Worm (Caenorhabditis elegans) whole organism, L4 larva: ENCODE data around the gene cest-25.
A peak's percentile ranks its signal among the peaks of the same experiment; 100 is the strongest.
"Not testable (repeated sequence)": the region's sequence is repeated elsewhere in the genome, so short reads cannot be mapped to it uniquely, and the experiment has no call there.

Experiments
- D1046.2 ChIP-seq: fragments of 200-800 bp; sonication (Bioruptor generic); IDR thresholded peaks from 2 replicates; pipeline ENCODE4 v1.3.6; 2022; ENCODE audit warnings: missing genetic modification characterization, missing compliant biosample characterization
- F10B5.3 ChIP-seq: sonication (generic microtip); optimal IDR thresholded peaks from 2 replicates; lab custom pipeline; 2016; ENCODE audit warnings: mild to moderate bottlenecking, missing genetic modification characterization, missing compliant biosample characterization
- Y48G9A.11 ChIP-seq: fragments of 200-800 bp; sonication (Bioruptor generic); IDR thresholded peaks from 2 replicates; pipeline ENCODE4 v1.3.6; 2022; ENCODE audit warnings: missing genetic modification reagents, missing genetic modification characterization, missing compliant biosample characterization
- Y5F2A.4 ChIP-seq: fragments of 200-800 bp; sonication (Bioruptor generic); optimal IDR thresholded peaks from 2 replicates; lab custom pipeline; 2018; ENCODE audit warnings: mild to moderate bottlenecking, missing genetic modification characterization, missing compliant biosample characterization
- aha-1 ChIP-seq: fragments of 150-350 bp; peaks from one replicate; lab custom pipeline; 2014; ENCODE audit warnings: missing biosample characterization, missing genetic modification characterization
- ceh-20 ChIP-seq: fragments of 200-800 bp; sonication (Bioruptor generic); IDR thresholded peaks from 2 replicates; pipeline ENCODE4 v1.3.6; 2022; ENCODE audit warnings: missing genetic modification reagents, missing genetic modification characterization, missing compliant biosample characterization
- ceh-28 ChIP-seq: fragments of 150-350 bp; optimal IDR thresholded peaks from 2 replicates; lab custom pipeline; 2014; ENCODE audit warnings: missing biosample characterization, missing genetic modification reagents, missing genetic modification characterization
- ces-1 ChIP-seq: fragments of 150-350 bp; sonication (generic microtip); optimal IDR thresholded peaks from 4 replicates; lab custom pipeline; 2014; ENCODE audit warnings: missing biosample characterization, missing genetic modification reagents, missing genetic modification characterization
- cey-2 ChIP-seq: sonication (generic microtip); optimal IDR thresholded peaks from 3 replicates; lab custom pipeline; 2017; ENCODE audit warnings: missing genetic modification characterization, mild to moderate bottlenecking, missing compliant biosample characterization, antibody characterized with exemption, borderline replicate concordance; ENCODE audit not compliant: insufficient read depth
- daf-12 ChIP-seq: fragments of 150-350 bp; optimal IDR thresholded peaks from 2 replicates; lab custom pipeline; 2014; ENCODE audit warnings: missing biosample characterization, missing genetic modification reagents, missing genetic modification characterization
- daf-16 ChIP-seq, 3 experiments: sonication (generic microtip); optimal IDR thresholded peaks; 2 replicates each; lab custom pipeline; 2016 to 2017; ENCODE audit warnings: missing genetic modification characterization in 3 of 3, missing genetic modification reagents in 3 of 3, mild to moderate bottlenecking in 2 of 3, missing compliant biosample characterization in 2 of 3, missing biosample characterization in 1 of 3, moderate library complexity in 1 of 3
- daf-8 ChIP-seq: fragments of 200-800 bp; sonication (Bioruptor generic); IDR thresholded peaks from 2 replicates; pipeline ENCODE4 v1.3.6; 2022; ENCODE audit warnings: missing genetic modification characterization, missing compliant biosample characterization
- dmd-6 ChIP-seq: fragments of 200-800 bp; sonication (Bioruptor generic); IDR thresholded peaks from 2 replicates; pipeline ENCODE4 v1.3.6; 2022; ENCODE audit warnings: missing genetic modification reagents, missing genetic modification characterization, missing compliant biosample characterization
- dpl-1 ChIP-seq: fragments of 150-350 bp; optimal IDR thresholded peaks from 2 replicates; lab custom pipeline; 2014; ENCODE audit warnings: missing biosample characterization, missing genetic modification reagents, missing genetic modification characterization
- duxl-1 ChIP-seq: sonication (generic microtip); optimal IDR thresholded peaks from 2 replicates; lab custom pipeline; 2016; ENCODE audit warnings: mild to moderate bottlenecking, missing genetic modification characterization, moderate library complexity, missing compliant biosample characterization; ENCODE audit not compliant: poor library complexity
- dve-1 ChIP-seq: sonication (generic microtip); optimal IDR thresholded peaks from 2 replicates; lab custom pipeline; 2017; ENCODE audit warnings: antibody characterized with exemption, mild to moderate bottlenecking, missing genetic modification characterization, missing compliant biosample characterization; ENCODE audit not compliant: insufficient read depth
- egl-27 ChIP-seq: sonication (generic microtip); optimal IDR thresholded peaks from 3 replicates; lab custom pipeline; 2017; ENCODE audit warnings: missing biosample characterization, missing genetic modification reagents, missing genetic modification characterization
- hlh-30 ChIP-seq: sonication (generic microtip); optimal IDR thresholded peaks from 2 replicates; lab custom pipeline; 2017; ENCODE audit warnings: antibody characterized with exemption, mild to moderate bottlenecking, missing genetic modification characterization, missing compliant biosample characterization; ENCODE audit not compliant: insufficient read depth
- lin-13 ChIP-seq: fragments of 150-350 bp; optimal IDR thresholded peaks from 2 replicates; lab custom pipeline; 2014; ENCODE audit warnings: missing biosample characterization, missing genetic modification reagents, missing genetic modification characterization
- lin-38 ChIP-seq: fragments of 200-800 bp; sonication (Bioruptor generic); IDR thresholded peaks from 2 replicates; pipeline ENCODE4 v1.3.6; 2022; ENCODE audit warnings: missing genetic modification reagents, missing genetic modification characterization, missing compliant biosample characterization
- lin-39 ChIP-seq: fragments of 150-350 bp; optimal IDR thresholded peaks from 2 replicates; lab custom pipeline; 2014; ENCODE audit warnings: missing biosample characterization, missing genetic modification reagents, missing genetic modification characterization
- lsy-2 ChIP-seq, 2 experiments: fragments of 150-350 bp in 1 of 2; sonication (generic microtip) in 1 of 2; optimal IDR thresholded peaks; 2 replicates each; lab custom pipeline; 2014 to 2017; ENCODE audit warnings: missing biosample characterization in 2 of 2, missing genetic modification characterization in 2 of 2
- mdl-1 ChIP-seq, 2 experiments: fragments of 150-350 bp in 1 of 2; sonication (generic microtip) in 1 of 2; optimal IDR thresholded peaks; 2 replicates each; lab custom pipeline; 2014 to 2017; ENCODE audit warnings: missing biosample characterization in 2 of 2, missing genetic modification characterization in 2 of 2
- mdt-29 ChIP-seq: fragments of 200-800 bp; sonication (Bioruptor generic); IDR thresholded peaks from 2 replicates; pipeline ENCODE4 v1.3.6; 2022; ENCODE audit warnings: missing genetic modification reagents, missing genetic modification characterization, missing compliant biosample characterization
- mep-1 ChIP-seq: fragments of 150-350 bp; sonication (generic microtip); optimal IDR thresholded peaks from 3 replicates; lab custom pipeline; 2014; ENCODE audit warnings: missing biosample characterization, missing genetic modification characterization
- mxl-2 ChIP-seq: fragments of 200-800 bp; sonication (Bioruptor generic); conservative IDR thresholded peaks from 2 replicates; pipeline ENCODE4 v1.3.6; 2022; ENCODE audit warnings: missing genetic modification reagents, missing genetic modification characterization, missing compliant biosample characterization
- mxl-3 ChIP-seq: fragments of 200-800 bp; sonication (Bioruptor generic); optimal IDR thresholded peaks from 2 replicates; lab custom pipeline; 2018; ENCODE audit warnings: mild to moderate bottlenecking, missing genetic modification characterization, missing compliant biosample characterization
- nhr-111 ChIP-seq: fragments of 200-800 bp; sonication (Bioruptor generic); optimal IDR thresholded peaks from 2 replicates; lab custom pipeline; 2018; ENCODE audit warnings: mild to moderate bottlenecking, missing genetic modification characterization, missing compliant biosample characterization
- nhr-28 ChIP-seq: fragments of 150-350 bp; optimal IDR thresholded peaks from 2 replicates; lab custom pipeline; 2014; ENCODE audit warnings: missing biosample characterization, missing genetic modification characterization
- nhr-41 ChIP-seq: fragments of 200-800 bp; sonication (Bioruptor generic); IDR thresholded peaks from 2 replicates; pipeline ENCODE4 v1.3.6; 2022; ENCODE audit warnings: missing genetic modification reagents, missing genetic modification characterization, missing compliant biosample characterization
- nhr-76 ChIP-seq: fragments of 150-350 bp; optimal IDR thresholded peaks from 2 replicates; lab custom pipeline; 2014; ENCODE audit warnings: missing biosample characterization, missing genetic modification characterization
- nhr-77 ChIP-seq: fragments of 150-350 bp; optimal IDR thresholded peaks from 2 replicates; lab custom pipeline; 2014; ENCODE audit warnings: missing biosample characterization, missing genetic modification characterization
- pha-4 ChIP-seq, 2 experiments: fragments of 150-350 bp in 1 of 2; fragments of 200-800 bp in 1 of 2; sonication (Bioruptor generic) in 1 of 2; IDR thresholded peaks in 1 of 2; optimal IDR thresholded peaks in 1 of 2; 2 replicates each; pipeline versions ENCODE4 v1.3.6 to Lab custom; 2014 to 2022; ENCODE audit warnings: missing genetic modification characterization in 2 of 2, missing genetic modification reagents in 2 of 2, missing biosample characterization in 1 of 2, missing compliant biosample characterization in 1 of 2
- php-3 ChIP-seq: fragments of 200-800 bp; sonication (Bioruptor generic); IDR thresholded peaks from 2 replicates; pipeline ENCODE4 v1.3.6; 2022; ENCODE audit warnings: missing genetic modification reagents, missing genetic modification characterization, missing compliant biosample characterization
- pqm-1 ChIP-seq: sonication (generic microtip); optimal IDR thresholded peaks from 2 replicates; lab custom pipeline; 2017; ENCODE audit warnings: missing biosample characterization, missing genetic modification characterization
- snpc-1.2 ChIP-seq: fragments of 200-800 bp; sonication (Bioruptor generic); IDR thresholded peaks from 2 replicates; pipeline ENCODE4 v1.3.6; 2022; ENCODE audit warnings: missing genetic modification reagents, missing genetic modification characterization, missing compliant biosample characterization
- snpc-4 ChIP-seq: fragments of 150-350 bp; optimal IDR thresholded peaks from 2 replicates; lab custom pipeline; 2014; ENCODE audit warnings: missing biosample characterization, missing genetic modification characterization
- spr-3 ChIP-seq: fragments of 200-800 bp; sonication (Bioruptor generic); optimal IDR thresholded peaks from 2 replicates; lab custom pipeline; 2018; ENCODE audit warnings: mild to moderate bottlenecking, missing genetic modification characterization, missing compliant biosample characterization
- unc-130 ChIP-seq: sonication (generic microtip); optimal IDR thresholded peaks from 2 replicates; lab custom pipeline; 2016; ENCODE audit warnings: missing genetic modification reagents, missing genetic modification characterization, missing compliant biosample characterization
- unc-62 ChIP-seq, 3 experiments: fragments of 150-350 bp in 1 of 3; sonication (generic microtip); optimal IDR thresholded peaks in 2 of 3; peaks in 1 of 3; 1 replicate in 1 of 3; 2 replicates in 2 of 3; lab custom pipeline; 2014 to 2017; ENCODE audit warnings: missing biosample characterization in 3 of 3, missing genetic modification characterization in 3 of 3, missing genetic modification reagents in 3 of 3, missing genotype in 1 of 3
- vab-7 ChIP-seq: fragments of 200-800 bp; sonication (Bioruptor generic); IDR thresholded peaks from 2 replicates; pipeline ENCODE4 v1.3.6; 2022; ENCODE audit warnings: missing genetic modification reagents, missing genetic modification characterization, missing compliant biosample characterization
- zag-1 ChIP-seq: fragments of 150-350 bp; optimal IDR thresholded peaks from 2 replicates; lab custom pipeline; 2014; ENCODE audit warnings: missing biosample characterization, missing genetic modification characterization
- ztf-7 ChIP-seq: fragments of 150-350 bp; optimal IDR thresholded peaks from 2 replicates; lab custom pipeline; 2014; ENCODE audit warnings: missing biosample characterization, missing genetic modification characterization

The cest-25 gene

DNA sequence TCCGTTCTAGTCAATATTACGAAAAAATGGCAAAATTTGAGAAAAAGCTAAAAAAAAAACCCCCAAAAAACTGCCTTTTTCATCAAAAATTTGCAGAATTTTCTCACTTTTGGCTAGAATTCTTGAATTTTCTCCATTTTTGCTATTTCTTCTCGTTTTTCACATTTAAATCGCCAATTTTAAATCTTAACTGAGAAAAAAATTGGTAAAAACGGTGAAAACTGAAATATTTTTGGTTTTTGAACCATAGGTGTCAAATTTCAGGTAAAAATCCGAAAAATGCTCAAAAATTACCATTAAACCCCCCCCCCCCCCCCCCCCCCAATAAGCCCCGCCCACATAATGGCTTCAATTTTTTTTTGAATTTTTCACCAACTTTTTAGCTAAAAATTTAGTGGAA is 40.0 kb downstream of the cest-25 start, which contains the start of gene cox-6B:
Gene cox-6B, plus strand, starts transcription at position 301 of the 400 bp plus-strand sequence.
- not testable (repeated sequence) for TF ChIP-seq lin-13 (GFP tag; lab: Kevin White, UChicago); duxl-1; ces-1

- TF ChIP-seq daf-16 (GFP tag; optimal IDR thresholded peaks at IDR 0.05; lab: Kevin White, UChicago) = no peak
- TF ChIP-seq daf-16 (tag; optimal IDR thresholded peaks at IDR 0.05; lab: Kevin White, UChicago) = peak; percentile 18
- no peak for TF ChIP-seq ceh-20 (GFP tag; lab: Robert Waterston, UW)
- no peak for TF ChIP-seq ztf-7 (tag; lab: Kevin White, UChicago)
- TF ChIP-seq vab-7 = no peak
- TF ChIP-seq zag-1 (tag; lab: Kevin White, UChicago) = no peak
- TF ChIP-seq daf-8 (GFP tag; lab: Robert Waterston, UW) = no peak
- no peak for TF ChIP-seq pha-4 (GFP tag; IDR thresholded peaks at IDR 0.05; lab: Robert Waterston, UW)
- TF ChIP-seq pha-4 (tag; optimal IDR thresholded peaks at IDR 0.05; lab: Kevin White, UChicago) = peak; percentile 41
- TF ChIP-seq dpl-1 = peak; percentile 19
- TF ChIP-seq nhr-111 (GFP tag; lab: Kevin White, UChicago) = no peak
- TF ChIP-seq nhr-41 = no peak
- TF ChIP-seq mxl-2 (GFP tag; lab: Robert Waterston, UW) = no peak
- TF ChIP-seq Y5F2A.4 (GFP tag; lab: Kevin White, UChicago) = no peak
- no peak for TF ChIP-seq aha-1 (tag; lab: Kevin White, UChicago)
- TF ChIP-seq mep-1 (tag; lab: Kevin White, UChicago) = peak; percentile 52
- TF ChIP-seq hlh-30 (tag; lab: Kevin White, UChicago) = peak; percentile 2
- peak; percentile 94 for TF ChIP-seq lin-38 (GFP tag; lab: Robert Waterston, UW)
- no peak for TF ChIP-seq lin-39 (tag; lab: Kevin White, UChicago)
- no peak for TF ChIP-seq snpc-1.2 (GFP tag; lab: Robert Waterston, UW)
- no peak for TF ChIP-seq spr-3 (GFP tag; lab: Kevin White, UChicago)
- no peak for TF ChIP-seq egl-27
- TF ChIP-seq Y48G9A.11 = no peak
- peak in 1 of 2 experiments; percentile 59 for TF ChIP-seq lsy-2 (tag; optimal IDR thresholded peaks at IDR 0.05; lab: Kevin White, UChicago)
- TF ChIP-seq unc-62 (GFP tag; optimal IDR thresholded peaks at IDR 0.05 in 1 of 2; lab: Kevin White, UChicago) = peak in 1 of 2 experiments; percentile 5
- no peak for TF ChIP-seq unc-62 (tag; optimal IDR thresholded peaks at IDR 0.05; lab: Kevin White, UChicago)
- no peak for TF ChIP-seq mdt-29
- no peak for TF ChIP-seq daf-12 (tag; lab: Kevin White, UChicago)
Observed at ce11 chrIII:2698740-2699139, 40.6 kb downstream of the cest-25 start, which contains the start of gene slc-30A9. Gene slc-30A9 (minus strand): TSS chrIII:2698817.

DNA sequence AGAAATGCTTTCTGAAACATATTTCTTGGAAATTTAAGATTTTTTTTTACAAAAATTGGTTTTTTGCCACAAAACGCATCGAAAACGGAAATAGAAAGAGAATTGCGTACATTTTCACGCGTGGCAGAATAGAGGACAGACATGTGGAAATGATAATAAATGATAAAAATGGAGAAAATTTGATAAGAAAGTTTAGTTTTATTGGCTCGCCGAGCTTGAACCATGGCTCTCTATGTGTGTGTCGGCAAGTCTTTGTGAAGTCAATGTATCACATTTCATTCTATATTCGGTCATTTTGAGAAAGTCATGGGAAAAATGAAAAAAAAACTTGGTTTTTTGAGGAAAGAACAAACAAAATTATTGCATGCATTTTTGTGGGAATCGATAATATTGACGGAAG is 51.9 kb downstream of the cest-25 start:
- TF ChIP-seq egl-27 = no peak
- no peak for TF ChIP-seq zag-1 (tag; lab: Kevin White, UChicago)
- peak; percentile 28 for TF ChIP-seq dve-1
- no peak for TF ChIP-seq cey-2
- no peak for TF ChIP-seq pha-4 (GFP tag; IDR thresholded peaks at IDR 0.05; lab: Robert Waterston, UW)
- TF ChIP-seq pha-4 (tag; optimal IDR thresholded peaks at IDR 0.05; lab: Kevin White, UChicago) = no peak
- no peak for TF ChIP-seq daf-16 (GFP tag; optimal IDR thresholded peaks at IDR 0.05; lab: Kevin White, UChicago)
- TF ChIP-seq daf-16 (tag; optimal IDR thresholded peaks at IDR 0.05; lab: Kevin White, UChicago) = peak; percentile 30
- TF ChIP-seq mdl-1 (tag; optimal IDR thresholded peaks at IDR 0.05; lab: Kevin White, UChicago) = peak in 1 of 2 experiments; percentile 29
- TF ChIP-seq hlh-30 (tag; lab: Kevin White, UChicago) = peak; percentile 11
- peak; percentile 63; the same call in 1 of the 2 replicates for TF ChIP-seq php-3 (GFP tag; lab: Robert Waterston, UW)
- no peak for TF ChIP-seq snpc-4 (tag; lab: Kevin White, UChicago)
- TF ChIP-seq F10B5.3 = no peak
- TF ChIP-seq nhr-76 (tag; lab: Kevin White, UChicago) = no peak
- peak in 1 of 2 experiments; percentile 27 for TF ChIP-seq unc-62 (GFP tag; optimal IDR thresholded peaks at IDR 0.05 in 1 of 2; lab: Kevin White, UChicago)
- TF ChIP-seq unc-62 (tag; optimal IDR thresholded peaks at IDR 0.05; lab: Kevin White, UChicago) = no peak
- peak; percentile 45 for TF ChIP-seq nhr-28 (tag; lab: Kevin White, UChicago)
- TF ChIP-seq pqm-1 (tag; lab: Kevin White, UChicago) = peak; percentile 76
- no peak for TF ChIP-seq D1046.2
- TF ChIP-seq unc-130 = no peak
- TF ChIP-seq dmd-6 (GFP tag; lab: Robert Waterston, UW) = peak; percentile 46
- peak; percentile 2 for TF ChIP-seq nhr-77 (tag; lab: Kevin White, UChicago)
- no peak for TF ChIP-seq nhr-41
- no peak for TF ChIP-seq mxl-3 (GFP tag; lab: Kevin White, UChicago)
- TF ChIP-seq ceh-28 (tag; lab: Kevin White, UChicago) = no peak
